Worm (Caenorhabditis elegans) whole organism, midembryonic: ENCODE results near the gene C14E2.6.

Source experiments
- T22C8.4 ChIP-seq: fragments of 200-800 bp; sonication (Bioruptor generic); IDR thresholded peaks from 2 replicates; pipeline ENCODE4 v1.3.6; 2022; ENCODE audit warnings: missing genetic modification characterization, missing compliant biosample characterization
- cog-1 ChIP-seq: sonication (generic microtip); optimal IDR thresholded peaks from 2 replicates; lab custom pipeline; 2016; ENCODE audit warnings: missing genetic modification characterization, missing compliant biosample characterization
- flt-1 ChIP-seq: fragments of 200-800 bp; sonication (Bioruptor generic); IDR thresholded peaks from 2 replicates; pipeline ENCODE4 v1.3.6; 2022; ENCODE audit warnings: missing genetic modification characterization, missing compliant biosample characterization
- klf-2 ChIP-seq: fragments of 200-800 bp; sonication (Bioruptor generic); conservative IDR thresholded peaks from 2 replicates; pipeline ENCODE4 v1.3.6; 2022; ENCODE audit warnings: missing genetic modification reagents, missing genetic modification characterization, missing compliant biosample characterization
- ref-1 ChIP-seq: fragments of 200-800 bp; sonication (Bioruptor generic); conservative IDR thresholded peaks from 2 replicates; pipeline ENCODE4 v1.3.6; 2022; ENCODE audit warnings: missing genetic modification reagents, missing genetic modification characterization, missing compliant biosample characterization
- tab-1 ChIP-seq: fragments of 200-800 bp; sonication (Bioruptor generic); IDR thresholded peaks from 2 replicates; pipeline ENCODE4 v1.3.6; 2022; ENCODE audit warnings: missing genetic modification characterization, missing compliant biosample characterization
- ztf-29 ChIP-seq: fragments of 200-800 bp; sonication (Bioruptor generic); IDR thresholded peaks from 2 replicates; pipeline ENCODE4 v1.3.6; 2022; ENCODE audit warnings: missing genetic modification reagents, missing genetic modification characterization, missing compliant biosample characterization

DNA sequence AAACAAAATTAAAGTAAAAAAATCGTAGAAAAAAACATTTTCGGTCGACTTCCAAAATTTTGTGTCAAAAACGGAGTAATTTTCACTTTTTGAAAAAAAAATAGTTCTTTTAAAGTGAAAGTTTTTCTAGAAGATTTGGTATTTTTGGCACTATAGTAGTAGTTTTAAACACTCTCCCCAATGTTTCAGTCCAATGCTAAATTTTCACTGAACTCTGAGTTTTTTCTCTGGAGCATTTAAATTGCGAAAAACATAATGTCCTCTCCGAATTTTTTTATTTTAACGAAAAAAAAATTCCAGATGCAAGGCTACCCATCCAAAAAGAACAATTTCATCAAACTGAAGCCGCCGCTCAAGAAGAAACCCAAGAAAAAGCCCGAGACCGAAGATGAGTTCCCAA, 13.7 kb downstream of the C14E2.6 start, which contains the start of gene C14E2.7:
- TF ChIP-seq cog-1 (tag; lab: Kevin White, UChicago) (no peak), tab-1 (GFP tag; lab: Robert Waterston, UW) (no peak), klf-2 (GFP tag; lab: Robert Waterston, UW) (no peak), T22C8.4 (no peak), ref-1 (no peak), ztf-29 (GFP tag; lab: Robert Waterston, UW) (no peak), flt-1 (GFP tag; lab: Robert Waterston, UW) (no peak)
